Fruit fly (Drosophila melanogaster) whole organism, prepupa: ENCODE measurements around the gene CG14540.
A peak's percentile ranks its signal among the peaks of the same experiment; 100 is the strongest.

Experiments used
- Blimp-1 ChIP-seq: fragments of 200-800 bp; sonication (Bioruptor generic); optimal IDR thresholded peaks from 3 replicates; lab custom pipeline; 2017; ENCODE audit warnings: missing biosample characterization, missing genetic modification characterization, mild to moderate bottlenecking, moderate library complexity, missing genetic modification reagents
- CG10631 ChIP-seq: fragments of 200-800 bp; sonication (Bioruptor generic); optimal IDR thresholded peaks from 2 replicates; lab custom pipeline; 2016; ENCODE audit warnings: missing biosample characterization, missing genetic modification characterization
- CG10669 ChIP-seq: fragments of 200-800 bp; sonication (Bioruptor generic); optimal IDR thresholded peaks from 3 replicates; lab custom pipeline; 2018; ENCODE audit warnings: missing biosample characterization, mild to moderate bottlenecking, missing genetic modification characterization, moderate library complexity
- CG11294 ChIP-seq: fragments of 200-800 bp; sonication (Bioruptor generic); IDR thresholded peaks from 2 replicates; pipeline ENCODE4 v1.3.6; 2022; ENCODE audit warnings: missing biosample characterization, missing genetic modification characterization
- CG11762 ChIP-seq: fragments of 200-800 bp; sonication (Bioruptor generic); optimal IDR thresholded peaks from 3 replicates; lab custom pipeline; 2016; ENCODE audit warnings: missing biosample characterization, missing genetic modification characterization; ENCODE audit not compliant: insufficient read depth
- CG15336 ChIP-seq: fragments of 200-800 bp; sonication (Bioruptor generic); IDR thresholded peaks from 2 replicates; pipeline ENCODE4 v1.3.6; 2022; ENCODE audit warnings: missing biosample characterization, missing genetic modification characterization
- CG1621 ChIP-seq: fragments of 200-800 bp; sonication (Bioruptor generic); optimal IDR thresholded peaks from 3 replicates; lab custom pipeline; 2018; ENCODE audit warnings: missing biosample characterization, mild to moderate bottlenecking, missing genetic modification characterization
- CG16779 ChIP-seq: fragments of 200-800 bp; sonication (Bioruptor generic); optimal IDR thresholded peaks from 3 replicates; lab custom pipeline; 2017; ENCODE audit warnings: missing biosample characterization, mild to moderate bottlenecking, missing genetic modification characterization
- CG3919 ChIP-seq: fragments of 200-800 bp; sonication (Bioruptor generic); optimal IDR thresholded peaks from 3 replicates; lab custom pipeline; 2016; ENCODE audit warnings: missing biosample characterization, missing genetic modification characterization
- CG4318 ChIP-seq: fragments of 200-800 bp; sonication (Bioruptor generic); optimal IDR thresholded peaks from 3 replicates; lab custom pipeline; 2017; ENCODE audit warnings: missing biosample characterization, mild to moderate bottlenecking, missing genetic modification characterization
- CG6163 ChIP-seq: fragments of 200-800 bp; sonication (Bioruptor generic); IDR thresholded peaks from 3 replicates; pipeline ENCODE4 v1.3.6; 2022; ENCODE audit warnings: missing biosample characterization, missing genetic modification characterization
- CG6276 ChIP-seq: fragments of 200-800 bp; sonication (Bioruptor generic); optimal IDR thresholded peaks from 2 replicates; lab custom pipeline; 2017; ENCODE audit warnings: missing biosample characterization, mild to moderate bottlenecking, missing genetic modification characterization
- CG6792 ChIP-seq: fragments of 200-800 bp; sonication (Bioruptor generic); optimal IDR thresholded peaks from 3 replicates; lab custom pipeline; 2016; ENCODE audit warnings: missing biosample characterization, missing genetic modification characterization
- CG6808 ChIP-seq: fragments of 200-800 bp; sonication (Bioruptor generic); optimal IDR thresholded peaks from 3 replicates; lab custom pipeline; 2017; ENCODE audit warnings: missing biosample characterization, missing genetic modification characterization, mild to moderate bottlenecking, moderate library complexity, missing genetic modification reagents
- CG6854 ChIP-seq: fragments of 200-800 bp; sonication (Bioruptor generic); optimal IDR thresholded peaks from 2 replicates; lab custom pipeline; 2017; ENCODE audit warnings: missing biosample characterization, mild to moderate bottlenecking, missing genetic modification characterization
- CG8119 ChIP-seq: fragments of 200-800 bp; sonication (Bioruptor generic); IDR thresholded peaks from 3 replicates; pipeline ENCODE4 v1.3.6; 2022; ENCODE audit warnings: missing biosample characterization, missing genetic modification characterization
- CG8632 ChIP-seq: fragments of 200-800 bp; sonication (Bioruptor generic); optimal IDR thresholded peaks from 3 replicates; lab custom pipeline; 2016; ENCODE audit warnings: missing biosample characterization, missing genetic modification characterization
- Eip75B ChIP-seq: fragments of 200-800 bp; sonication (Bioruptor generic); optimal IDR thresholded peaks from 3 replicates; lab custom pipeline; 2016; ENCODE audit warnings: missing biosample characterization, missing genetic modification characterization
- Eip78C ChIP-seq: fragments of 200-800 bp; sonication (Bioruptor generic); peaks from one replicate; lab custom pipeline; 2016; ENCODE audit warnings: missing biosample characterization, missing genetic modification characterization
- Ets21C ChIP-seq: fragments of 200-800 bp; sonication (Bioruptor generic); optimal IDR thresholded peaks from 3 replicates; lab custom pipeline; 2016; ENCODE audit warnings: missing biosample characterization, missing genetic modification characterization
- Hr38 ChIP-seq: sonication (Bioruptor generic); optimal IDR thresholded peaks from 2 replicates; lab custom pipeline; 2016; ENCODE audit warnings: missing biosample characterization, missing genetic modification characterization
- Hr39 ChIP-seq: fragments of 200-800 bp; sonication (Bioruptor generic); optimal IDR thresholded peaks from 2 replicates; lab custom pipeline; 2016; ENCODE audit warnings: missing biosample characterization, missing genetic modification characterization
- Lpt ChIP-seq: fragments of 200-800 bp; sonication (Bioruptor generic); optimal IDR thresholded peaks from 3 replicates; lab custom pipeline; 2016; ENCODE audit warnings: missing biosample characterization, missing genetic modification characterization
- Met ChIP-seq: fragments of 200-800 bp; sonication (Bioruptor generic); optimal IDR thresholded peaks from 3 replicates; lab custom pipeline; 2016; ENCODE audit warnings: missing biosample characterization, missing genetic modification characterization
- OdsH ChIP-seq: fragments of 200-800 bp; sonication (Bioruptor generic); optimal IDR thresholded peaks from 3 replicates; lab custom pipeline; 2016; ENCODE audit warnings: missing biosample characterization, missing genetic modification characterization
- Smox ChIP-seq: fragments of 200-800 bp; sonication (Bioruptor generic); optimal IDR thresholded peaks from 3 replicates; lab custom pipeline; 2016; ENCODE audit warnings: missing biosample characterization, missing genetic modification characterization
- Sox102F ChIP-seq: fragments of 200-800 bp; sonication (Bioruptor generic); optimal IDR thresholded peaks from 2 replicates; lab custom pipeline; 2016; ENCODE audit warnings: missing biosample characterization, mild to moderate bottlenecking, missing genetic modification characterization
- Sox14 ChIP-seq: fragments of 200-800 bp; sonication (Bioruptor generic); optimal IDR thresholded peaks from 3 replicates; lab custom pipeline; 2016; ENCODE audit warnings: missing biosample characterization, missing genetic modification characterization
- Sox15 ChIP-seq: fragments of 200-800 bp; sonication (Bioruptor generic); optimal IDR thresholded peaks from 3 replicates; lab custom pipeline; 2016; ENCODE audit warnings: missing biosample characterization, missing genetic modification characterization
- acj6 ChIP-seq: fragments of 200-800 bp; sonication (Bioruptor generic); optimal IDR thresholded peaks from 3 replicates; lab custom pipeline; 2016; ENCODE audit warnings: missing biosample characterization, missing genetic modification characterization
- dac ChIP-seq: fragments of 200-800 bp; sonication (Bioruptor generic); optimal IDR thresholded peaks from 2 replicates; lab custom pipeline; 2017; ENCODE audit warnings: missing biosample characterization, mild to moderate bottlenecking, missing genetic modification characterization
- dsx ChIP-seq: fragments of 200-800 bp; optimal IDR thresholded peaks from 3 replicates; lab custom pipeline; 2019; ENCODE audit warnings: missing biosample characterization, mild to moderate bottlenecking, missing genetic modification characterization, moderate library complexity; ENCODE audit not compliant: poor library complexity, severe bottlenecking
- esn ChIP-seq: fragments of 200-800 bp; sonication (Bioruptor generic); optimal IDR thresholded peaks from 2 replicates; lab custom pipeline; 2016; ENCODE audit warnings: missing biosample characterization, mild to moderate bottlenecking, missing genetic modification characterization, moderate library complexity
- fd59A ChIP-seq: fragments of 200-800 bp; sonication (Bioruptor generic); optimal IDR thresholded peaks from 2 replicates; lab custom pipeline; 2017; ENCODE audit warnings: missing biosample characterization, mild to moderate bottlenecking, missing genetic modification characterization, missing genetic modification reagents
- fd85E ChIP-seq: fragments of 200-800 bp; sonication (Bioruptor generic); optimal IDR thresholded peaks from 3 replicates; lab custom pipeline; 2016; ENCODE audit warnings: missing biosample characterization, missing genetic modification characterization
- fkh ChIP-seq: fragments of 200-800 bp; sonication (Bioruptor generic); optimal IDR thresholded peaks from 3 replicates; lab custom pipeline; 2017; ENCODE audit warnings: missing biosample characterization, mild to moderate bottlenecking, missing genetic modification characterization, moderate library complexity
- lz ChIP-seq: fragments of 200-800 bp; sonication (Bioruptor generic); optimal IDR thresholded peaks from 3 replicates; lab custom pipeline; 2016; ENCODE audit warnings: missing biosample characterization, missing genetic modification characterization
- net ChIP-seq: fragments of 200-800 bp; sonication (Bioruptor generic); optimal IDR thresholded peaks from 3 replicates; lab custom pipeline; 2016; ENCODE audit warnings: missing biosample characterization, missing genetic modification characterization
- pdm3 ChIP-seq: fragments of 200-800 bp; sonication (Bioruptor generic); optimal IDR thresholded peaks from 3 replicates; lab custom pipeline; 2016; ENCODE audit warnings: missing biosample characterization, missing genetic modification characterization
- spab ChIP-seq: fragments of 200-800 bp; sonication (Bioruptor generic); optimal IDR thresholded peaks from 2 replicates; lab custom pipeline; 2017; ENCODE audit warnings: missing biosample characterization, mild to moderate bottlenecking, missing genetic modification characterization, missing genetic modification reagents
- ss ChIP-seq, 2 experiments: fragments of 200-800 bp; sonication (Bioruptor generic); optimal IDR thresholded peaks; 2 replicates in 1 of 2; 3 replicates in 1 of 2; lab custom pipeline; 2017 to 2018; ENCODE audit warnings: mild to moderate bottlenecking in 2 of 2, missing biosample characterization in 2 of 2, missing genetic modification characterization in 2 of 2, moderate library complexity in 1 of 2
- svp ChIP-seq: fragments of 200-800 bp; sonication (Bioruptor generic); peaks from one replicate; lab custom pipeline; 2016; ENCODE audit warnings: missing biosample characterization, missing genetic modification characterization
- topi ChIP-seq: fragments of 200-800 bp; sonication (Bioruptor generic); optimal IDR thresholded peaks from 3 replicates; lab custom pipeline; 2016; ENCODE audit warnings: missing biosample characterization, missing genetic modification characterization
- vri ChIP-seq: fragments of 200-800 bp; sonication (Bioruptor generic); optimal IDR thresholded peaks from 3 replicates; lab custom pipeline; 2016; ENCODE audit warnings: missing biosample characterization, mild to moderate bottlenecking, missing genetic modification characterization

CG14540 gene

dm6 chr3R:26008892-26009539 is 49.9 kb downstream of the CG14540 start (continued):
- TF ChIP-seq Ets21C (GFP tag; lab: Kevin White, UChicago) (peak; percentile 95), lz (GFP tag; lab: Kevin White, UChicago) (peak; percentile 97), Eip78C (GFP tag; lab: Kevin White, UChicago) (peak; percentile 100), fd59A (peak; percentile 98), Hr38 (no peak), net (GFP tag; lab: Kevin White, UChicago) (peak; percentile 96), CG6163 (GFP tag; lab: Robert Waterston, UW) (peak; percentile 95), pdm3 (GFP tag; lab: Kevin White, UChicago) (peak; percentile 98), CG4318 (GFP tag; lab: Kevin White, UChicago) (peak; percentile 93), OdsH (GFP tag; lab: Kevin White, UChicago) (peak; percentile 97), CG10631 (GFP tag; lab: Kevin White, UChicago) (peak; percentile 97), spab (peak; percentile 98), fkh (GFP tag; lab: Kevin White, UChicago) (no peak), acj6 (peak; percentile 98), Lpt (GFP tag; lab: Kevin White, UChicago) (peak; percentile 95), Met (GFP tag; lab: Kevin White, UChicago) (peak; percentile 99), fd85E (GFP tag; lab: Kevin White, UChicago) (peak; percentile 88), Sox15 (peak; percentile 93), dac (GFP tag; lab: Kevin White, UChicago) (peak; percentile 91)

- TF ChIP-seq CG6276 (no peak), CG16779 (tag; lab: Kevin White, UChicago) (no peak), Eip78C (GFP tag; lab: Kevin White, UChicago) (peak; percentile 36), CG11762 (GFP tag; lab: Kevin White, UChicago) (no peak), CG15336 (GFP tag; lab: Robert Waterston, UW) (no peak), Smox (GFP tag; lab: Kevin White, UChicago) (no peak), CG10669 (GFP tag; lab: Kevin White, UChicago) (no peak)
These were observed 50.8 kb downstream of the CG14540 start for dm6 chr3R:26009766-26010414.

- TF ChIP-seq svp (peak; percentile 44), vri (GFP tag; lab: Kevin White, UChicago) (peak; percentile 19), Smox (GFP tag; lab: Kevin White, UChicago) (no peak), CG4318 (GFP tag; lab: Kevin White, UChicago) (no peak), esn (GFP tag; lab: Kevin White, UChicago) (no peak), OdsH (GFP tag; lab: Kevin White, UChicago) (no peak), CG6792 (GFP tag; lab: Kevin White, UChicago) (no peak), CG11762 (GFP tag; lab: Kevin White, UChicago) (no peak), Lpt (GFP tag; lab: Kevin White, UChicago) (no peak), net (GFP tag; lab: Kevin White, UChicago) (peak; percentile 13), dsx (GFP tag; lab: Kevin White, UChicago) (peak; percentile 17), CG6163 (GFP tag; lab: Robert Waterston, UW) (no peak), CG8632 (GFP tag; lab: Kevin White, UChicago) (no peak), Sox15 (no peak), CG3919 (no peak), CG10669 (GFP tag; lab: Kevin White, UChicago) (no peak), spab (no peak), acj6 (no peak), Met (GFP tag; lab: Kevin White, UChicago) (no peak), Blimp-1 (GFP tag; lab: Kevin White, UChicago) (no peak), CG11294 (no peak), Sox14 (GFP tag; lab: Kevin White, UChicago) (no peak), fd85E (GFP tag; lab: Kevin White, UChicago) (no peak), pdm3 (GFP tag; lab: Kevin White, UChicago) (no peak), Hr39 (GFP tag; lab: Kevin White, UChicago) (no peak), CG8119 (GFP tag; lab: Robert Waterston, UW) (no peak), Sox102F (peak; percentile 33), CG6854 (GFP tag; lab: Kevin White, UChicago) (peak; percentile 59), CG1621 (tag; lab: Kevin White, UChicago) (peak; percentile 27), ss (GFP tag; optimal IDR thresholded peaks at IDR 0.05; lab: Kevin White, UChicago) (peak; percentile 36 to 86), topi (GFP tag; lab: Kevin White, UChicago) (no peak), Eip75B (GFP tag; lab: Kevin White, UChicago) (no peak), CG6808 (GFP tag; lab: Kevin White, UChicago) (peak; percentile 25)
These were observed 51.5 kb downstream of the CG14540 start for dm6 chr3R:26010628-26011027.
